Worm (Caenorhabditis elegans) whole organism, mixed stage, embryonic: ENCODE measurements around the gene ntl-2.

ENCODE experiments used
- flh-1 ChIP-seq: fragments of 200-800 bp; sonication (Bioruptor generic); optimal IDR thresholded peaks from 2 replicates; lab custom pipeline; 2018; ENCODE audit warnings: mild to moderate bottlenecking, missing genetic modification characterization, moderate library complexity, missing compliant biosample characterization
- lin-13 ChIP-seq: fragments of 150-350 bp; optimal IDR thresholded peaks from 2 replicates; lab custom pipeline; 2014; ENCODE audit warnings: missing biosample characterization, missing genetic modification characterization
- mab-5 ChIP-seq: fragments of 150-350 bp; optimal IDR thresholded peaks from 2 replicates; lab custom pipeline; 2014; ENCODE audit warnings: missing biosample characterization, missing genetic modification characterization
- mep-1 ChIP-seq: fragments of 150-350 bp; optimal IDR thresholded peaks from 2 replicates; lab custom pipeline; 2017; ENCODE audit warnings: missing biosample characterization, missing genetic modification reagents, missing genetic modification characterization, inconsistent platforms
- nhr-12 ChIP-seq: fragments of 150-350 bp; optimal IDR thresholded peaks from 2 replicates; lab custom pipeline; 2014; ENCODE audit warnings: missing biosample characterization, missing genetic modification characterization
- nhr-237 ChIP-seq: fragments of 150-350 bp; optimal IDR thresholded peaks from 2 replicates; lab custom pipeline; 2014; ENCODE audit warnings: missing biosample characterization, missing genetic modification characterization
- nhr-76 ChIP-seq: sonication (generic microtip); optimal IDR thresholded peaks from 2 replicates; lab custom pipeline; 2017; ENCODE audit warnings: missing biosample characterization, missing genetic modification characterization
- snpc-4 ChIP-seq: fragments of 150-350 bp; optimal IDR thresholded peaks from 2 replicates; lab custom pipeline; 2014; ENCODE audit warnings: missing biosample characterization, missing genetic modification characterization
- unc-62 ChIP-seq: fragments of 150-350 bp; optimal IDR thresholded peaks from 2 replicates; lab custom pipeline; 2014; ENCODE audit warnings: missing biosample characterization, missing genetic modification reagents, missing genetic modification characterization
- ztf-11 ChIP-seq: fragments of 150-350 bp; optimal IDR thresholded peaks from 2 replicates; lab custom pipeline; 2014; ENCODE audit warnings: missing biosample characterization, missing genetic modification characterization

- TF ChIP-seq lin-13 (tag; lab: Kevin White, UChicago) = no peak
- TF ChIP-seq nhr-76 (tag; lab: Kevin White, UChicago) = no peak
- TF ChIP-seq ztf-11 (tag; lab: Kevin White, UChicago) = no peak
- no peak for TF ChIP-seq mab-5
- no peak for TF ChIP-seq flh-1 (GFP tag; lab: Kevin White, UChicago)
- TF ChIP-seq nhr-237 (tag; lab: Kevin White, UChicago) = no peak
- no peak for TF ChIP-seq mep-1
- TF ChIP-seq nhr-12 = no peak
- no peak for TF ChIP-seq unc-62
- no peak for TF ChIP-seq snpc-4 (tag; lab: Kevin White, UChicago)
Observed at ce11 chrII:4355217-4355616, 21.0 kb downstream of the ntl-2 start, which contains the start of the genes H20J04.7 and H20J04.1.
